Worm (Caenorhabditis elegans) whole organism, L3 larva: ENCODE data around the gene Y49F6B.6.
A peak's percentile ranks its signal among the peaks of the same experiment; 100 is the strongest.
"Not testable (repeated sequence)": the region's sequence is repeated elsewhere in the genome, so short reads cannot be mapped to it uniquely, and the experiment has no call there.

Experiments
- R02D3.7 ChIP-seq: fragments of 150-350 bp; optimal IDR thresholded peaks from 2 replicates; lab custom pipeline; 2014; ENCODE audit warnings: missing biosample characterization, missing genetic modification characterization
- ZK546.5 ChIP-seq: sonication (generic microtip); optimal IDR thresholded peaks from 2 replicates; lab custom pipeline; 2017; ENCODE audit warnings: missing biosample characterization, missing genetic modification characterization
- aly-2 ChIP-seq: fragments of 150-350 bp; optimal IDR thresholded peaks from 2 replicates; lab custom pipeline; 2014; ENCODE audit warnings: missing biosample characterization, missing genetic modification characterization
- ama-1 ChIP-seq: fragments of 150-350 bp; optimal IDR thresholded peaks from 2 replicates; lab custom pipeline; 2018
- ceh-16 ChIP-seq: sonication (generic microtip); optimal IDR thresholded peaks from 2 replicates; lab custom pipeline; 2017; ENCODE audit warnings: missing biosample characterization, missing genetic modification characterization
- ceh-28 ChIP-seq: fragments of 150-350 bp; optimal IDR thresholded peaks from 2 replicates; lab custom pipeline; 2014; ENCODE audit warnings: missing biosample characterization, missing genetic modification reagents, missing genetic modification characterization
- ceh-9 ChIP-seq: sonication (generic microtip); optimal IDR thresholded peaks from 2 replicates; lab custom pipeline; 2018; ENCODE audit warnings: missing biosample characterization, missing genetic modification characterization
- daf-12 ChIP-seq: fragments of 150-350 bp; optimal IDR thresholded peaks from 2 replicates; lab custom pipeline; 2014; ENCODE audit warnings: missing biosample characterization, missing genetic modification reagents, missing genetic modification characterization
- egl-5 ChIP-seq: fragments of 150-350 bp; optimal IDR thresholded peaks from 2 replicates; lab custom pipeline; 2017; ENCODE audit warnings: missing biosample characterization, missing genetic modification reagents, missing genetic modification characterization, inconsistent platforms
- elt-1 ChIP-seq: fragments of 150-350 bp; optimal IDR thresholded peaks from 2 replicates; lab custom pipeline; 2014; ENCODE audit warnings: missing biosample characterization, missing genetic modification characterization
- elt-2 ChIP-seq: sonication (generic microtip); optimal IDR thresholded peaks from 2 replicates; lab custom pipeline; 2016; ENCODE audit warnings: missing genetic modification reagents, mild to moderate bottlenecking, missing genetic modification characterization, missing compliant biosample characterization
- elt-3 ChIP-seq, 3 experiments: fragments of 150-350 bp in 1 of 3; sonication (generic microtip) in 2 of 3; optimal IDR thresholded peaks; 2 replicates in 2 of 3; 4 replicates in 1 of 3; lab custom pipeline; 2014 to 2017; ENCODE audit warnings: missing biosample characterization in 3 of 3, missing genetic modification characterization in 3 of 3
- eor-1 ChIP-seq, 2 experiments: fragments of 150-350 bp; optimal IDR thresholded peaks; 2 replicates each; lab custom pipeline; 2014 to 2018; ENCODE audit warnings: missing biosample characterization in 2 of 2, missing genetic modification characterization in 2 of 2
- fkh-10 ChIP-seq: sonication (generic microtip); optimal IDR thresholded peaks from 2 replicates; lab custom pipeline; 2017; ENCODE audit warnings: missing biosample characterization, missing genetic modification reagents, missing genetic modification characterization
- fkh-2 ChIP-seq: fragments of 150-350 bp; optimal IDR thresholded peaks from 2 replicates; lab custom pipeline; 2014; ENCODE audit warnings: missing biosample characterization, missing genetic modification reagents, missing genetic modification characterization
- fos-1 ChIP-seq: fragments of 150-350 bp; optimal IDR thresholded peaks from 2 replicates; lab custom pipeline; 2014; ENCODE audit warnings: missing biosample characterization, missing genetic modification characterization
- lin-39 ChIP-seq: fragments of 150-350 bp; optimal IDR thresholded peaks from 2 replicates; lab custom pipeline; 2018; ENCODE audit warnings: missing biosample characterization, missing genetic modification reagents, missing genetic modification characterization
- lsy-12 ChIP-seq: sonication (generic microtip); optimal IDR thresholded peaks from 2 replicates; lab custom pipeline; 2016; ENCODE audit warnings: mild to moderate bottlenecking, missing genetic modification characterization, missing compliant biosample characterization
- mdl-1 ChIP-seq: fragments of 150-350 bp; optimal IDR thresholded peaks from 2 replicates; lab custom pipeline; 2014; ENCODE audit warnings: missing biosample characterization, missing genetic modification characterization
- mml-1 ChIP-seq: fragments of 150-350 bp; sonication (generic microtip); optimal IDR thresholded peaks from 3 replicates; lab custom pipeline; 2014; ENCODE audit warnings: missing biosample characterization, missing genetic modification characterization
- nfya-1 ChIP-seq: sonication (generic microtip); optimal IDR thresholded peaks from 2 replicates; lab custom pipeline; 2017; ENCODE audit warnings: missing genetic modification characterization, mild to moderate bottlenecking, missing compliant biosample characterization, antibody characterized with exemption, moderate library complexity; ENCODE audit not compliant: insufficient read depth
- nhr-11 ChIP-seq: fragments of 150-350 bp; optimal IDR thresholded peaks from 2 replicates; lab custom pipeline; 2014; ENCODE audit warnings: missing biosample characterization, missing genetic modification characterization
- nhr-12 ChIP-seq: fragments of 150-350 bp; optimal IDR thresholded peaks from 2 replicates; lab custom pipeline; 2014; ENCODE audit warnings: missing biosample characterization, missing genetic modification characterization
- nhr-23 ChIP-seq: fragments of 150-350 bp; optimal IDR thresholded peaks from 2 replicates; lab custom pipeline; 2014; ENCODE audit warnings: missing biosample characterization, missing genetic modification reagents, missing genetic modification characterization
- nhr-237 ChIP-seq: fragments of 150-350 bp; optimal IDR thresholded peaks from 2 replicates; lab custom pipeline; 2014; ENCODE audit warnings: missing biosample characterization, missing genetic modification characterization
- nhr-28 ChIP-seq: fragments of 150-350 bp; optimal IDR thresholded peaks from 2 replicates; lab custom pipeline; 2014; ENCODE audit warnings: missing biosample characterization, missing genetic modification characterization
- nhr-43 ChIP-seq: sonication (generic microtip); optimal IDR thresholded peaks from 2 replicates; lab custom pipeline; 2016; ENCODE audit warnings: mild to moderate bottlenecking, missing genetic modification characterization, missing compliant biosample characterization; ENCODE audit not compliant: poor library complexity, severe bottlenecking
- nhr-76 ChIP-seq: fragments of 150-350 bp; sonication (generic microtip); optimal IDR thresholded peaks from 5 replicates; lab custom pipeline; 2014; ENCODE audit warnings: missing biosample characterization, missing genetic modification characterization
- nhr-77 ChIP-seq: fragments of 150-350 bp; optimal IDR thresholded peaks from 2 replicates; lab custom pipeline; 2014; ENCODE audit warnings: missing biosample characterization, missing genetic modification characterization
- pha-4 ChIP-seq: fragments of 150-350 bp; optimal IDR thresholded peaks from 2 replicates; lab custom pipeline; 2014; ENCODE audit warnings: missing biosample characterization, missing genetic modification reagents, missing genetic modification characterization
- pqm-1 ChIP-seq: fragments of 150-350 bp; optimal IDR thresholded peaks from 2 replicates; lab custom pipeline; 2017; ENCODE audit warnings: missing biosample characterization, missing genetic modification characterization, inconsistent platforms
- sea-2 ChIP-seq: fragments of 150-350 bp; sonication (generic microtip); optimal IDR thresholded peaks from 4 replicates; lab custom pipeline; 2014; ENCODE audit warnings: missing biosample characterization, missing genetic modification reagents, missing genetic modification characterization
- skn-1 ChIP-seq: fragments of 150-350 bp; optimal IDR thresholded peaks from 2 replicates; lab custom pipeline; 2014; ENCODE audit warnings: missing biosample characterization, missing genetic modification characterization
- snpc-4 ChIP-seq: fragments of 150-350 bp; optimal IDR thresholded peaks from 2 replicates; lab custom pipeline; 2014; ENCODE audit warnings: missing biosample characterization, missing genetic modification characterization
- tbx-2 ChIP-seq: sonication (generic microtip); optimal IDR thresholded peaks from 2 replicates; lab custom pipeline; 2016; ENCODE audit warnings: mild to moderate bottlenecking, missing genetic modification characterization, missing compliant biosample characterization
- unc-39 ChIP-seq: sonication (generic microtip); optimal IDR thresholded peaks from 4 replicates; lab custom pipeline; 2017; ENCODE audit warnings: missing biosample characterization, missing genetic modification characterization
- unc-62 ChIP-seq: fragments of 150-350 bp; sonication (generic microtip); optimal IDR thresholded peaks from 4 replicates; lab custom pipeline; 2014; ENCODE audit warnings: missing biosample characterization, missing genetic modification reagents, missing genetic modification characterization
- zag-1 ChIP-seq: fragments of 150-350 bp; optimal IDR thresholded peaks from 2 replicates; lab custom pipeline; 2014; ENCODE audit warnings: missing biosample characterization, missing genetic modification characterization
- ztf-11 ChIP-seq: fragments of 150-350 bp; optimal IDR thresholded peaks from 2 replicates; lab custom pipeline; 2014; ENCODE audit warnings: missing biosample characterization, missing genetic modification characterization
- ztf-4 ChIP-seq: fragments of 150-350 bp; optimal IDR thresholded peaks from 2 replicates; lab custom pipeline; 2014; ENCODE audit warnings: missing biosample characterization, missing genetic modification characterization

Gene Y49F6B.6

ce11 chrII:3490797-3491196 is 17.9 kb downstream of the Y49F6B.6 start, which contains the start of gene fbxb-112:
fbxb-112 (plus strand) TSS chrII:3491097.
- not testable (repeated sequence) for TF ChIP-seq fkh-10 (GFP tag; lab: Kevin White, UChicago); ceh-28; ama-1

- no peak for TF ChIP-seq elt-2
- TF ChIP-seq ama-1 = no peak
- no peak for TF ChIP-seq elt-3 (tag; optimal IDR thresholded peaks at IDR 0.05; lab: Kevin White, UChicago)
- TF ChIP-seq nhr-23 (tag; lab: Kevin White, UChicago) = no peak
- no peak for TF ChIP-seq unc-39 (tag; lab: Kevin White, UChicago)
- no peak for TF ChIP-seq ceh-16 (tag; lab: Kevin White, UChicago)
- TF ChIP-seq nhr-12 (tag; lab: Kevin White, UChicago) = no peak
- no peak for TF ChIP-seq egl-5 (tag; lab: Kevin White, UChicago)
- no peak for TF ChIP-seq mdl-1
- no peak for TF ChIP-seq lsy-12 (tag; lab: Kevin White, UChicago)
- TF ChIP-seq tbx-2 (tag; lab: Kevin White, UChicago) = no peak
- TF ChIP-seq nhr-28 (tag; lab: Kevin White, UChicago) = no peak
Measured at ce11 chrII:3499386-3499785, 26.5 kb downstream of the Y49F6B.6 start, which contains the start of gene Y49F6B.9. Y49F6B.9 (minus strand) TSS chrII:3499387.

ce11 chrII:3500373-3500772 is 27.5 kb downstream of the Y49F6B.6 start:
- TF ChIP-seq unc-39 (tag; lab: Kevin White, UChicago) (no peak), zag-1 (tag; lab: Kevin White, UChicago) (no peak), nhr-77 (tag; lab: Kevin White, UChicago) (no peak), nhr-76 (tag; lab: Kevin White, UChicago) (no peak), fos-1 (no peak), eor-1 (tag; optimal IDR thresholded peaks at IDR 0.05; lab: Kevin White, UChicago) (no peak)

DNA sequence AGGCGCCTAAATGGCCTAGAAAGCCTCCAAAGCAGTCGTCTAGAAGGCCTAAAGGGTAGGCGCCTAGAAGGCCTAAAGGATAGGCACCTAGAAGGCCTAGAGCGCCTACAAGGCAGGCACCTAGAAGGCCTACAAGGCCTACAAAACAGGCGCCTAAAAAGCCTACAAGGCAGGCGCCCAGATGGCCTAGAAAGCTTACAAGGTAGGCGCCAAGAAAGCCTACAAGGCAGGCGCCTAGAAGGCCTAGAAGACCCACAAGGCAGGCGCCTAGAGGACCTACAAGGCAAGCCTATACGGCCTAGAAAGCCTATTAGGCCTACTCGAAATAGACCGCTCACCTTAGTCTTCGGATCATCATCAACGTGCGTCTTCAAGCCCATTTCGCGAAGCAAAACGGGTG is 29.1 kb downstream of the Y49F6B.6 start:
- TF ChIP-seq sea-2 (no peak), unc-62 (no peak), snpc-4 (tag; lab: Kevin White, UChicago) (no peak), nfya-1 (tag; lab: Kevin White, UChicago) (no peak), nhr-237 (tag; lab: Kevin White, UChicago) (no peak), daf-12 (tag; lab: Kevin White, UChicago) (no peak), aly-2 (tag; lab: Kevin White, UChicago) (no peak), mdl-1 (no peak), ZK546.5 (no peak), fkh-10 (GFP tag; lab: Kevin White, UChicago) (no peak), egl-5 (tag; lab: Kevin White, UChicago) (no peak), fos-1 (no peak), nhr-12 (tag; lab: Kevin White, UChicago) (no peak), R02D3.7 (no peak), nhr-11 (tag; lab: Kevin White, UChicago) (no peak), ztf-4 (tag; lab: Kevin White, UChicago) (no peak)
- TF ChIP-seq, all 47 proteins: peak for 0

DNA sequence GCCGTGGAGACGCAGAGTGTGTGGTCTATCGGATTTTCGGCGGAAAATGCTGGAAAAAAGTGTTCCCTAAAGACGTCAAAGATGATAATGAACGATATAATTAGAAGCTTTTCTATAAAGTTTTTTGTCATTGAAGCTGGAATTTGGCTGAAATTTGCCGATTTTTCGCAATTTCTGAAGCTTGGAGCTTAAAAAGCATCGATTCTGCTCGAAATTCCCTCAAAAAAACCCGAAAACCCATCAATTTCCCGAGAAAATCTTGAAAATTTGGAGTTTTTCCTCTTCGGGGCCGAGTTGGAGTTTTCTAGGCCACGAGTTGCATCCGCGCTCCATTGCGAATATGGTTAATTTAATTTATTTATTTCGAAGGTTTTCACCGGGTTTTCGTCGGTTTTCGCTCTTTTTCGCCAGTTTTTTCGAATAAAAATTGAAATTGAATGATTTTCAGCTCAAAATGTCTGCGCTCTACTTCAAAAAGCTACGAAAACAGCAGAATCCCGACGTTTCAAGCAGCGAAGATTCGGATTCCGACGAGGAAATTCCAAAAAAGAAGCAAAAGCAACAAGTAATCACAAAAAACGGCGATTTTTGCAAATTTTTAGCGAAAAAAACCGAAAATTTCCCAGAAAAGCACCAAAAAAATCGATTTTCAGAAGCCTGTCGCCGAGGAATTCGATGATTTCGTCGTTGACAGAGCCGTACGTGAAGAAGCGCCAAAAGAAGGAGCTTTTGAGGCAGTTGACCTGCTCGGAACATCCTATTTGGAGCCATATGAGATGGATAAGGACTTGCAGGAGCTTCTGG is 29.8 kb downstream of the Y49F6B.6 start, which contains the start of the genes col-71 and Y49F6B.2:
col-71 (minus strand) TSS at position 51 of the 804 bp plus-strand sequence.
Y49F6B.2 (plus strand) TSS at position 449 of the 804 bp plus-strand sequence.
- peak; percentile 28 for TF ChIP-seq elt-2
- no peak for TF ChIP-seq pqm-1 (tag; lab: Kevin White, UChicago)
- peak; percentile 61 for TF ChIP-seq nhr-23 (tag; lab: Kevin White, UChicago)
- TF ChIP-seq lsy-12 (tag; lab: Kevin White, UChicago) = no peak
- TF ChIP-seq mml-1 (tag; lab: Kevin White, UChicago) = no peak
- peak; percentile 21 for TF ChIP-seq tbx-2 (tag; lab: Kevin White, UChicago)
- no peak for TF ChIP-seq elt-1 (tag; lab: Kevin White, UChicago)
- TF ChIP-seq ama-1 = no peak
- no peak for TF ChIP-seq nhr-28 (tag; lab: Kevin White, UChicago)
- TF ChIP-seq snpc-4 (tag; lab: Kevin White, UChicago) = peak; percentile 73
- TF ChIP-seq fkh-10 (GFP tag; lab: Kevin White, UChicago) = peak; percentile 59
- no peak for TF ChIP-seq ztf-4 (tag; lab: Kevin White, UChicago)
- TF ChIP-seq nhr-237 (tag; lab: Kevin White, UChicago) = no peak
- no peak for TF ChIP-seq ceh-16 (tag; lab: Kevin White, UChicago)
- peak; percentile 67 for TF ChIP-seq nfya-1 (tag; lab: Kevin White, UChicago)
- TF ChIP-seq skn-1 = peak; percentile 30
- no peak for TF ChIP-seq nhr-43 (tag; lab: Kevin White, UChicago)
- peak; percentile 68 for TF ChIP-seq lin-39
- TF ChIP-seq pha-4 (tag; lab: Kevin White, UChicago) = peak; percentile 75
- TF ChIP-seq aly-2 (tag; lab: Kevin White, UChicago) = no peak
- no peak for TF ChIP-seq fos-1
- peak; percentile 63 for TF ChIP-seq egl-5 (tag; lab: Kevin White, UChicago)
- no peak for TF ChIP-seq ceh-9 (tag; lab: Kevin White, UChicago)
- TF ChIP-seq fkh-2 = no peak
- peak; percentile 47 for TF ChIP-seq ceh-28
- TF ChIP-seq R02D3.7 = peak; percentile 29
- TF ChIP-seq ztf-11 = no peak
- TF ChIP-seq elt-3 (tag; optimal IDR thresholded peaks at IDR 0.05; lab: Kevin White, UChicago) = no peak
- TF ChIP-seq ZK546.5 = no peak
- TF ChIP-seq unc-62 = no peak
- TF ChIP-seq nhr-12 (tag; lab: Kevin White, UChicago) = no peak
